Worm (Caenorhabditis elegans): ENCODE results near the gene srpa-72.

ce11 chrII:2785787-2786186, 1.5 kb upstream of the srpa-72 start:
- TF ChIP-seq nhr-25 (tag; optimal IDR thresholded peaks at IDR 0.05; ENCODE audit: borderline replicate concordance, insufficient read depth): no peak
- no peak for TF ChIP-seq Y5F2A.4 (GFP tag; optimal IDR thresholded peaks at IDR 0.05)
- no peak for TF ChIP-seq mdl-1 (tag; optimal IDR thresholded peaks at IDR 0.05)
- TF ChIP-seq ztf-11 (tag; optimal IDR thresholded peaks at IDR 0.05): no peak
- no peak for TF ChIP-seq nhr-111 (GFP tag; optimal IDR thresholded peaks at IDR 0.05)
